Worm (Caenorhabditis elegans): ENCODE measurements around the gene glb-14.

glb-14 gene

DNA sequence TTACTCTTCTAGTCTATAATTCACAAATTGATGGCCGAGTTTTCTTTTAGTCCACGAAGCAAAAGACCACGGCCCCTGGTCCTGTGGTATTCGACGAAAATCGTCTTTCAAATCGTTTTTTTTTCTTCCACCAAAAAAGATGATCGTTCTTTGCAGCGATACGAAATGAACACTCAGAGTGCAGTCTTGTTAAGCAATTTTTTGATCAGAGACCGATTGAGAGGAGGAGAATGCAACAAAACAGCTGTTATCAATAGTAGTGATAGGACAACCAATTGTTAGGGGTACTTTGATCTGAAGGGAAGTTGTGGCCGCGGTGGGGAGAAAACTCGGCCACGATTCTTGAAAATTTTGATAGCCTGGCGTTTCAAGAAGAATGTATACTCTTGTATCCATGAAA is 19.2 kb upstream of the glb-14 start (continued):
- TF ChIP-seq isw-1 (GFP tag; IDR thresholded peaks at IDR 0.05) (no peak), nhr-11 (tag; optimal IDR thresholded peaks at IDR 0.05) (no peak), aly-2 (tag; optimal IDR thresholded peaks at IDR 0.05) (no peak), nhr-84 (tag; optimal IDR thresholded peaks at IDR 0.05) (no peak), ceh-88 (GFP tag; IDR thresholded peaks at IDR 0.05) (no peak), fkh-8 (tag; optimal IDR thresholded peaks at IDR 0.05) (no peak), mab-9 (GFP tag; IDR thresholded peaks at IDR 0.05) (no peak), hlh-4 (tag; optimal IDR thresholded peaks at IDR 0.05) (no peak), ets-5 (GFP tag; IDR thresholded peaks at IDR 0.05) (no peak), ceh-8 (GFP tag; optimal IDR thresholded peaks at IDR 0.05) (no peak), jun-1 (tag; optimal IDR thresholded peaks at IDR 0.05) (no peak), ztf-4 (tag; optimal IDR thresholded peaks at IDR 0.05) (peak; percentile 59), lin-35 (GFP tag; optimal IDR thresholded peaks at IDR 0.05) (peak in 1 of 2 experiments; percentile 78), grh-1 (GFP tag; IDR thresholded peaks at IDR 0.05) (no peak), unc-62 (GFP tag; optimal IDR thresholded peaks at IDR 0.05) (no peak), lin-15B (tag; optimal IDR thresholded peaks at IDR 0.05) (no peak), pax-3 (tag; optimal IDR thresholded peaks at IDR 0.05) (no peak), sup-37 (GFP tag; optimal IDR thresholded peaks at IDR 0.05) (no peak), alr-1 (tag; optimal IDR thresholded peaks at IDR 0.05; ENCODE audit: borderline replicate concordance) (no peak), C34B4.2 (tag; optimal IDR thresholded peaks at IDR 0.05) (no peak), C16A3.4 (tag; optimal IDR thresholded peaks at IDR 0.05) (peak; percentile 18), swsn-7 (tag; optimal IDR thresholded peaks at IDR 0.05) (peak; percentile 22), efl-1 (optimal IDR thresholded peaks at IDR 0.05) (peak in 1 of 2 experiments; percentile 35), efl-1 (GFP tag; optimal IDR thresholded peaks at IDR 0.05 in 1 of 2) (peak; percentile 23 to 82), lin-14 (GFP tag; optimal IDR thresholded peaks at IDR 0.05) (peak; percentile 72), lir-3 (tag; optimal IDR thresholded peaks at IDR 0.05; ENCODE audit: poor library complexity) (peak; percentile 16), xbp-1 (tag; optimal IDR thresholded peaks at IDR 0.05) (peak; percentile 7), nhr-19 (GFP tag; conservative IDR thresholded peaks at IDR 0.05) (peak; percentile 98), lin-39 (tag; optimal IDR thresholded peaks at IDR 0.05) (peak; percentile 47), nhr-85 (tag) (peak; percentile 45), tbx-2 (tag; optimal IDR thresholded peaks at IDR 0.05) (peak; percentile 45), unc-130 (tag; optimal IDR thresholded peaks at IDR 0.05) (peak; percentile 52), efl-3 (GFP tag; optimal IDR thresholded peaks at IDR 0.05) (no peak), C04F5.9 (tag; optimal IDR thresholded peaks at IDR 0.05) (no peak), snu-23 (GFP tag; optimal IDR thresholded peaks at IDR 0.05) (peak; percentile 54), fkh-10 (GFP tag; optimal IDR thresholded peaks at IDR 0.05) (no peak), mef-2 (tag; optimal IDR thresholded peaks at IDR 0.05) (no peak), pag-3 (tag; optimal IDR thresholded peaks at IDR 0.05; ENCODE audit: borderline replicate concordance, insufficient read depth) (no peak), F16B12.6 (tag; optimal IDR thresholded peaks at IDR 0.05) (no peak), ces-1 (GFP tag; optimal IDR thresholded peaks at IDR 0.05) (no peak), nhr-76 (tag; optimal IDR thresholded peaks at IDR 0.05) (no peak), unc-98 (GFP tag; IDR thresholded peaks at IDR 0.05) (no peak), aha-1 (tag; optimal IDR thresholded peaks at IDR 0.05) (no peak), skn-1 (tag; optimal IDR thresholded peaks at IDR 0.05) (no peak), nhr-237 (tag; optimal IDR thresholded peaks at IDR 0.05) (no peak), egl-13 (tag; optimal IDR thresholded peaks at IDR 0.05) (no peak), dpl-1 (GFP tag; optimal IDR thresholded peaks at IDR 0.05) (peak in 1 of 3 experiments; percentile 13), nhr-47 (tag; optimal IDR thresholded peaks at IDR 0.05) (peak; percentile 40), nhr-90 (tag; optimal IDR thresholded peaks at IDR 0.05; ENCODE audit: poor library complexity) (peak; percentile 35), nhr-71 (tag; optimal IDR thresholded peaks at IDR 0.05) (peak; percentile 86), tlp-1 (tag; optimal IDR thresholded peaks at IDR 0.05) (no peak), vab-15 (tag; optimal IDR thresholded peaks at IDR 0.05) (no peak), rnt-1 (tag; optimal IDR thresholded peaks at IDR 0.05) (peak; percentile 87), zag-1 (tag; optimal IDR thresholded peaks at IDR 0.05) (no peak)

All from whole organism, L1 larva.